Fruit fly (Drosophila melanogaster): ENCODE results near the gene CG10096.

CG10096 gene

dm6 chr3R:12406235-12407196, 10.7 kb upstream of the CG10096 start, which contains the start of gene CG5167 (continued):
- no peak for TF ChIP-seq HLHmδ (GFP tag; optimal IDR thresholded peaks at IDR 0.05)
- peak; percentile 76 for TF ChIP-seq CG34376 (GFP tag; optimal IDR thresholded peaks at IDR 0.05)
- no peak for TF ChIP-seq croc (GFP tag; conservative IDR thresholded peaks at IDR 0.05)
- no peak for TF ChIP-seq CG10959 (GFP tag; IDR thresholded peaks at IDR 0.05)
- TF ChIP-seq lbe (GFP tag; optimal IDR thresholded peaks at IDR 0.05), result peak; percentile 12
- peak; percentile 45 for TF ChIP-seq Sry-δ (GFP tag; optimal IDR thresholded peaks at IDR 0.05)
- TF ChIP-seq pnt (GFP tag; optimal IDR thresholded peaks at IDR 0.05), result no peak
- TF ChIP-seq CG3838 (GFP tag; optimal IDR thresholded peaks at IDR 0.05), result no peak
- no peak for TF ChIP-seq cad (GFP tag; optimal IDR thresholded peaks at IDR 0.05)
- TF ChIP-seq Hey (tag; optimal IDR thresholded peaks at IDR 0.05), result no peak
- no peak for TF ChIP-seq crc (GFP tag; optimal IDR thresholded peaks at IDR 0.05)
- TF ChIP-seq Adf1 (GFP tag; IDR thresholded peaks at IDR 0.05), result no peak
- no peak for TF ChIP-seq zfh1 (GFP tag; IDR thresholded peaks at IDR 0.05)
- no peak for TF ChIP-seq ken (GFP tag; IDR thresholded peaks at IDR 0.05)
- no peak for TF ChIP-seq seq (GFP tag; IDR thresholded peaks at IDR 0.05)
- peak in 1 of 3 experiments; percentile 49 for TF ChIP-seq lola (GFP tag; optimal IDR thresholded peaks at IDR 0.05)
- TF ChIP-seq CG15479 (GFP tag; optimal IDR thresholded peaks at IDR 0.05), result no peak
- TF ChIP-seq CG6689 (GFP tag; IDR thresholded peaks at IDR 0.05), result no peak
- peak; percentile 49 for TF ChIP-seq CG17359 (tag; optimal IDR thresholded peaks at IDR 0.05)
- TF ChIP-seq lilli (GFP tag; optimal IDR thresholded peaks at IDR 0.05), result peak; percentile 45
- no peak for TF ChIP-seq Rfx (GFP tag; IDR thresholded peaks at IDR 0.05)
- TF ChIP-seq mam (GFP tag; optimal IDR thresholded peaks at IDR 0.05), result no peak
- TF ChIP-seq ERR (GFP tag; optimal IDR thresholded peaks at IDR 0.05), result no peak
- no peak for TF ChIP-seq CG7786 (GFP tag; optimal IDR thresholded peaks at IDR 0.05)
- TF ChIP-seq CG17829 (tag; optimal IDR thresholded peaks at IDR 0.05), result peak; percentile 54
- TF ChIP-seq chif (GFP tag; optimal IDR thresholded peaks at IDR 0.05), result no peak
- no peak for TF ChIP-seq Atf6 (GFP tag; IDR thresholded peaks at IDR 0.05)
- TF ChIP-seq Max (GFP tag; optimal IDR thresholded peaks at IDR 0.05), result peak; percentile 43
- no peak for TF ChIP-seq gsb (GFP tag; IDR thresholded peaks at IDR 0.05)
- peak; percentile 39 for TF ChIP-seq CG15696 (tag; optimal IDR thresholded peaks at IDR 0.05)
- TF ChIP-seq klu (GFP tag; IDR thresholded peaks at IDR 0.05), result no peak
- TF ChIP-seq jumu (GFP tag; optimal IDR thresholded peaks at IDR 0.05), result no peak
- TF ChIP-seq pita (GFP tag; optimal IDR thresholded peaks at IDR 0.05), result no peak
- no peak for TF ChIP-seq CG7963 (GFP tag; IDR thresholded peaks at IDR 0.05; ENCODE audit: partially characterized antibody)
- 0 out of 3 replicates have a peak, but pooled peaks have one; percentile 30 for TF ChIP-seq CG34422 (GFP tag; IDR thresholded peaks at IDR 0.05)
- peak; percentile 47 for TF ChIP-seq CG15269 (tag; optimal IDR thresholded peaks at IDR 0.05)
- no peak for TF ChIP-seq ssp (GFP tag; IDR thresholded peaks at IDR 0.05)
- no peak for TF ChIP-seq knrl (GFP tag; IDR thresholded peaks at IDR 0.05; ENCODE audit: partially characterized antibody)
- TF ChIP-seq tin (GFP tag; optimal IDR thresholded peaks at IDR 0.05), result peak; percentile 18
- no peak for TF ChIP-seq zfh2 (GFP tag; optimal IDR thresholded peaks at IDR 0.05)
- 0 out of 2 replicates have a peak, but pooled peaks have one; percentile 22 for TF ChIP-seq bbx (GFP tag; IDR thresholded peaks at IDR 0.05; ENCODE audit: partially characterized antibody)
- peak; percentile 72 for TF ChIP-seq CG12391 (tag; optimal IDR thresholded peaks at IDR 0.05)
- TF ChIP-seq CG4617 (GFP tag; optimal IDR thresholded peaks at IDR 0.05; ENCODE audit: borderline replicate concordance), result no peak
- TF ChIP-seq HLH3B (GFP tag; IDR thresholded peaks at IDR 0.05), result no peak
- no peak for TF ChIP-seq CG31224 (GFP tag; IDR thresholded peaks at IDR 0.05)
- TF ChIP-seq dm (GFP tag; optimal IDR thresholded peaks at IDR 0.05), result no peak
- TF ChIP-seq Side (GFP tag; optimal IDR thresholded peaks at IDR 0.05), result no peak
- no peak for TF ChIP-seq hkb (optimal IDR thresholded peaks at IDR 0.05)
- TF ChIP-seq hkb (GFP tag; IDR thresholded peaks at IDR 0.05), result peak; percentile 59
- TF ChIP-seq CG9727 (GFP tag; optimal IDR thresholded peaks at IDR 0.05), result peak; percentile 59
